Fruit fly (Drosophila melanogaster) whole organism, embryonic: ENCODE data around the gene Cdc42.

Experiments
- BtbVII ChIP-seq: fragments of 200-800 bp; sonication (Bioruptor generic); optimal IDR thresholded peaks from 3 replicates; lab custom pipeline; 2017; ENCODE audit warnings: missing biosample characterization, mild to moderate bottlenecking, missing genetic modification characterization
- CG11085 ChIP-seq: fragments of 200-800 bp; sonication (Bioruptor generic); IDR thresholded peaks from 2 replicates; pipeline ENCODE4 v1.3.6; 2022; ENCODE audit warnings: missing biosample characterization, missing genetic modification characterization
- CG12071 ChIP-seq: fragments of 200-800 bp; sonication (Bioruptor generic); optimal IDR thresholded peaks from 3 replicates; lab custom pipeline; 2018; ENCODE audit warnings: missing biosample characterization, mild to moderate bottlenecking, missing genetic modification characterization
- CG1529 ChIP-seq: fragments of 200-800 bp; sonication (Bioruptor generic); optimal IDR thresholded peaks from 3 replicates; lab custom pipeline; 2018; ENCODE audit warnings: missing biosample characterization, missing genetic modification characterization
- CG17361 ChIP-seq: fragments of 200-800 bp; sonication (Bioruptor generic); IDR thresholded peaks from 3 replicates; pipeline ENCODE4 v1.3.6; 2022; ENCODE audit warnings: missing biosample characterization, missing genetic modification characterization
- CG18599 ChIP-seq: fragments of 200-800 bp; sonication (Bioruptor generic); optimal IDR thresholded peaks from 3 replicates; lab custom pipeline; 2017; ENCODE audit warnings: missing biosample characterization, missing genetic modification characterization, mild to moderate bottlenecking, moderate library complexity, missing genetic modification reagents
- CG2889 ChIP-seq: fragments of 200-800 bp; sonication (Bioruptor generic); IDR thresholded peaks from 3 replicates; pipeline ENCODE4 v1.3.6; 2022; ENCODE audit warnings: missing biosample characterization, missing genetic modification characterization
- CG31365 ChIP-seq: fragments of 200-800 bp; sonication (Bioruptor generic); optimal IDR thresholded peaks from 2 replicates; lab custom pipeline; 2018; ENCODE audit warnings: missing biosample characterization, mild to moderate bottlenecking, missing genetic modification characterization
- CG43689 ChIP-seq: fragments of 200-800 bp; sonication (Bioruptor generic); IDR thresholded peaks from 2 replicates; pipeline ENCODE4 v1.3.6; 2022; ENCODE audit warnings: missing biosample characterization, missing genetic modification characterization
- CG6765 ChIP-seq: fragments of 200-800 bp; sonication (Bioruptor generic); optimal IDR thresholded peaks from 3 replicates; lab custom pipeline; 2017; ENCODE audit warnings: missing biosample characterization, mild to moderate bottlenecking, missing genetic modification characterization
- CG7271 ChIP-seq: fragments of 200-800 bp; sonication (Bioruptor generic); optimal IDR thresholded peaks from 2 replicates; lab custom pipeline; 2018; ENCODE audit warnings: missing biosample characterization, mild to moderate bottlenecking, missing genetic modification characterization, moderate library complexity
- CG7963 ChIP-seq: fragments of 200-800 bp; sonication (Bioruptor generic); IDR thresholded peaks from 3 replicates; pipeline ENCODE4 v1.3.6; 2022; ENCODE audit warnings: missing biosample characterization, missing genetic modification characterization; ENCODE audit not compliant: partially characterized antibody
- CG8281 ChIP-seq: fragments of 200-800 bp; sonication (Bioruptor generic); optimal IDR thresholded peaks from 2 replicates; lab custom pipeline; 2018; ENCODE audit warnings: missing biosample characterization, mild to moderate bottlenecking, missing genetic modification characterization, moderate library complexity
- CG8359 ChIP-seq: fragments of 200-800 bp; sonication (Bioruptor generic); optimal IDR thresholded peaks from 2 replicates; lab custom pipeline; 2017; ENCODE audit warnings: missing biosample characterization, mild to moderate bottlenecking, missing genetic modification characterization, borderline replicate concordance
- CG9932 ChIP-seq: fragments of 200-800 bp; sonication (Bioruptor generic); IDR thresholded peaks from 2 replicates; pipeline ENCODE4 v1.3.6; 2022; ENCODE audit warnings: missing biosample characterization, missing genetic modification characterization
- D19B ChIP-seq: fragments of 200-800 bp; sonication (Bioruptor generic); optimal IDR thresholded peaks from 2 replicates; lab custom pipeline; 2017; ENCODE audit warnings: missing biosample characterization, mild to moderate bottlenecking, missing genetic modification characterization
- Doc3 ChIP-seq: fragments of 200-800 bp; sonication (Bioruptor generic); IDR thresholded peaks from 3 replicates; pipeline ENCODE4 v1.3.6; 2022; ENCODE audit warnings: missing biosample characterization, missing genetic modification characterization; ENCODE audit not compliant: partially characterized antibody
- Dp ChIP-seq: fragments of 200-800 bp; sonication (Bioruptor generic); optimal IDR thresholded peaks from 2 replicates; lab custom pipeline; 2018; ENCODE audit warnings: missing biosample characterization, mild to moderate bottlenecking, missing genetic modification characterization, moderate library complexity
- Elba2 ChIP-seq: fragments of 200-800 bp; sonication (Bioruptor generic); optimal IDR thresholded peaks from 3 replicates; lab custom pipeline; 2016; ENCODE audit warnings: missing biosample characterization, missing genetic modification characterization
- Fer2 ChIP-seq: fragments of 200-800 bp; sonication (Bioruptor generic); optimal IDR thresholded peaks from 2 replicates; lab custom pipeline; 2018; ENCODE audit warnings: missing biosample characterization, mild to moderate bottlenecking, missing genetic modification characterization, moderate library complexity
- Hr78 ChIP-seq, 2 experiments: fragments of 200-800 bp in 1 of 2; fragments of >200 bp in 1 of 2; sonication (Bioruptor generic) in 1 of 2; optimal IDR thresholded peaks; 2 replicates each; lab custom pipeline; 2017 to 2019; ENCODE audit warnings: missing biosample characterization in 2 of 2, missing genetic modification characterization in 2 of 2, mild to moderate bottlenecking in 1 of 2, moderate library complexity in 1 of 2
- Lim3 ChIP-seq: fragments of 200-800 bp; sonication (Bioruptor generic); IDR thresholded peaks from 2 replicates; pipeline ENCODE4 v1.3.6; 2022; ENCODE audit warnings: missing biosample characterization, missing genetic modification characterization
- MTF-1 ChIP-seq: fragments of 200-800 bp; sonication (Bioruptor generic); optimal IDR thresholded peaks from 2 replicates; lab custom pipeline; 2018; ENCODE audit warnings: missing biosample characterization, mild to moderate bottlenecking, missing genetic modification characterization, borderline replicate concordance
- NFAT ChIP-seq: fragments of 200-800 bp; sonication (Bioruptor generic); IDR thresholded peaks from 2 replicates; pipeline ENCODE4 v1.3.6; 2022; ENCODE audit warnings: missing biosample characterization, missing genetic modification characterization
- Scr ChIP-seq: fragments of 200-800 bp; sonication (Bioruptor generic); IDR thresholded peaks from 2 replicates; pipeline ENCODE4 v1.3.6; 2022; ENCODE audit warnings: missing biosample characterization, missing genetic modification characterization; ENCODE audit not compliant: partially characterized antibody
- TFAM ChIP-seq: fragments of 200-800 bp; sonication (Bioruptor generic); optimal IDR thresholded peaks from 2 replicates; lab custom pipeline; 2017; ENCODE audit warnings: missing biosample characterization, missing genetic modification characterization, inconsistent platforms
- Trl ChIP-seq, 3 experiments: fragments of >200 bp in 2 of 3; fragments of 200-800 bp in 1 of 3; sonication (Bioruptor generic) in 1 of 3; optimal IDR thresholded peaks; 2 replicates in 1 of 3; 3 replicates in 2 of 3; lab custom pipeline; 2016 to 2017; ENCODE audit warnings: missing biosample characterization in 1 of 3, missing genetic modification characterization in 1 of 3
- Usf ChIP-seq: fragments of 200-800 bp; sonication (Bioruptor generic); optimal IDR thresholded peaks from 2 replicates; lab custom pipeline; 2017; ENCODE audit warnings: missing genotype, missing biosample characterization, missing genetic modification characterization
- ara ChIP-seq: fragments of 200-800 bp; sonication (Bioruptor generic); IDR thresholded peaks from 2 replicates; pipeline ENCODE4 v1.3.6; 2022; ENCODE audit warnings: missing biosample characterization, missing genetic modification characterization
- ase ChIP-seq: fragments of 200-800 bp; sonication (Bioruptor generic); IDR thresholded peaks from 3 replicates; pipeline ENCODE4 v1.3.6; 2022; ENCODE audit warnings: missing biosample characterization, missing genetic modification characterization
- cato ChIP-seq: fragments of 200-800 bp; sonication (Bioruptor generic); optimal IDR thresholded peaks from 2 replicates; lab custom pipeline; 2016; ENCODE audit warnings: missing biosample characterization, missing genetic modification characterization, borderline replicate concordance
- chif ChIP-seq, 2 experiments: fragments of 200-800 bp; sonication (Bioruptor generic); optimal IDR thresholded peaks; 3 replicates each; lab custom pipeline; 2016; ENCODE audit warnings: missing biosample characterization in 2 of 2, missing genetic modification characterization in 2 of 2
- crol ChIP-seq: fragments of 200-800 bp; sonication (Bioruptor generic); IDR thresholded peaks from 2 replicates; pipeline ENCODE4 v1.3.6; 2022; ENCODE audit warnings: missing biosample characterization, missing genetic modification characterization
- cwo ChIP-seq: fragments of 200-800 bp; sonication (Bioruptor generic); optimal IDR thresholded peaks from 3 replicates; lab custom pipeline; 2017; ENCODE audit warnings: missing biosample characterization, missing genetic modification characterization, mild to moderate bottlenecking, moderate library complexity, missing genetic modification reagents
- danr ChIP-seq: fragments of 200-800 bp; sonication (Bioruptor generic); IDR thresholded peaks from 2 replicates; pipeline ENCODE4 v1.3.6; 2022; ENCODE audit warnings: missing biosample characterization, missing genetic modification characterization
- gsb-n ChIP-seq: fragments of 200-800 bp; sonication (Bioruptor generic); optimal IDR thresholded peaks from 3 replicates; lab custom pipeline; 2018; ENCODE audit warnings: missing biosample characterization, mild to moderate bottlenecking, missing genetic modification characterization
- hbn ChIP-seq: fragments of 200-800 bp; sonication (Bioruptor generic); IDR thresholded peaks from 2 replicates; pipeline ENCODE4 v1.3.6; 2022; ENCODE audit warnings: missing biosample characterization, missing genetic modification characterization; ENCODE audit not compliant: partially characterized antibody
- inv ChIP-seq: fragments of 200-800 bp; sonication (Bioruptor generic); IDR thresholded peaks from 2 replicates; pipeline ENCODE4 v1.3.6; 2022; ENCODE audit warnings: missing biosample characterization, missing genetic modification characterization; ENCODE audit not compliant: partially characterized antibody
- jumu ChIP-seq: fragments of 200-800 bp; sonication (Bioruptor generic); optimal IDR thresholded peaks from 3 replicates; lab custom pipeline; 2016; ENCODE audit warnings: missing biosample characterization, missing genetic modification characterization
- maf-S ChIP-seq: fragments of 200-800 bp; sonication (Bioruptor generic); optimal IDR thresholded peaks from 2 replicates; lab custom pipeline; 2016; ENCODE audit warnings: missing biosample characterization, missing genetic modification characterization
- nerfin-2 ChIP-seq: fragments of 200-800 bp; sonication (Bioruptor generic); IDR thresholded peaks from 2 replicates; pipeline ENCODE4 v1.3.6; 2022; ENCODE audit warnings: missing biosample characterization, missing genetic modification characterization; ENCODE audit not compliant: partially characterized antibody
- pb ChIP-seq: fragments of 200-800 bp; sonication (Bioruptor generic); optimal IDR thresholded peaks from 3 replicates; lab custom pipeline; 2016; ENCODE audit warnings: missing biosample characterization, missing genetic modification characterization
- ranshi ChIP-seq: fragments of 200-800 bp; sonication (Bioruptor generic); IDR thresholded peaks from 2 replicates; pipeline ENCODE4 v1.3.6; 2022; ENCODE audit warnings: missing biosample characterization, missing genetic modification characterization
- ro ChIP-seq: fragments of 200-800 bp; sonication (Bioruptor generic); IDR thresholded peaks from 2 replicates; pipeline ENCODE4 v1.3.6; 2022; ENCODE audit warnings: missing biosample characterization, missing genetic modification characterization
- sc ChIP-seq, 3 experiments: fragments of >200 bp in 2 of 3; fragments of 200-800 bp in 1 of 3; sonication (Bioruptor generic) in 1 of 3; optimal IDR thresholded peaks; 2 replicates in 2 of 3; 3 replicates in 1 of 3; lab custom pipeline; 2017; ENCODE audit warnings: mild to moderate bottlenecking in 1 of 3, missing biosample characterization in 1 of 3, missing genetic modification characterization in 1 of 3, missing genetic modification reagents in 1 of 3
- scrt ChIP-seq: fragments of 200-800 bp; sonication (Bioruptor generic); optimal IDR thresholded peaks from 2 replicates; lab custom pipeline; 2018; ENCODE audit warnings: missing biosample characterization, mild to moderate bottlenecking, missing genetic modification characterization, moderate library complexity
- wek ChIP-seq: fragments of 200-800 bp; sonication (Bioruptor generic); optimal IDR thresholded peaks from 3 replicates; lab custom pipeline; 2018; ENCODE audit warnings: missing biosample characterization, mild to moderate bottlenecking, missing genetic modification characterization, moderate library complexity
- zfh1 ChIP-seq: fragments of 200-800 bp; sonication (Bioruptor generic); IDR thresholded peaks from 3 replicates; pipeline ENCODE4 v1.3.6; 2022; ENCODE audit warnings: missing biosample characterization, missing genetic modification characterization

Gene Cdc42

dm6 chrX:19663196-19663858, 33.6 kb upstream of the Cdc42 start (continued):
- TF ChIP-seq chif (GFP tag; optimal IDR thresholded peaks at IDR 0.05; lab: Kevin White, UChicago) (peak in 1 of 2 experiments; percentile 3), Usf (peak; percentile 41), ro (no peak), ara (GFP tag; lab: Robert Waterston, UW) (no peak), CG18599 (GFP tag; lab: Kevin White, UChicago) (peak; percentile 52), nerfin-2 (no peak), cwo (GFP tag; lab: Kevin White, UChicago) (peak; percentile 47), Hr78 (GFP tag; optimal IDR thresholded peaks at IDR 0.05; lab: Kevin White, UChicago) (no peak), CG9932 (GFP tag; lab: Robert Waterston, UW) (0 out of 2 replicates have a peak, but pooled peaks have one; percentile 4), CG17361 (GFP tag; lab: Robert Waterston, UW) (peak; percentile 61; the same call in 2 of the 3 replicates), CG2889 (GFP tag; lab: Robert Waterston, UW) (no peak), inv (GFP tag; lab: Robert Waterston, UW) (no peak), CG6765 (GFP tag; lab: Kevin White, UChicago) (peak; percentile 42), Elba2 (GFP tag; lab: Kevin White, UChicago) (no peak), zfh1 (GFP tag; lab: Robert Waterston, UW) (no peak), Lim3 (no peak), Scr (no peak), MTF-1 (no peak), Fer2 (tag; lab: Kevin White, UChicago) (no peak), Dp (GFP tag; lab: Kevin White, UChicago) (no peak), TFAM (no peak), CG7963 (GFP tag; lab: Robert Waterston, UW) (no peak), CG31365 (tag; lab: Kevin White, UChicago) (no peak), jumu (GFP tag; lab: Kevin White, UChicago) (no peak), ase (GFP tag; lab: Robert Waterston, UW) (no peak), CG1529 (peak; percentile 55), pb (no peak), wek (GFP tag; lab: Kevin White, UChicago) (no peak), hbn (no peak), CG11085 (GFP tag; lab: Robert Waterston, UW) (no peak), Trl (optimal IDR thresholded peaks at IDR 0.05; lab: Kevin White, UChicago) (peak in 1 of 2 experiments; percentile 43), Trl (GFP tag; optimal IDR thresholded peaks at IDR 0.05; lab: Kevin White, UChicago) (no peak), NFAT (GFP tag; lab: Robert Waterston, UW) (no peak), CG8359 (GFP tag; lab: Kevin White, UChicago) (no peak), gsb-n (tag; lab: Kevin White, UChicago) (no peak), CG12071 (GFP tag; lab: Kevin White, UChicago) (no peak), CG7271 (tag; lab: Kevin White, UChicago) (no peak), maf-S (GFP tag; lab: Kevin White, UChicago) (no peak), ranshi (GFP tag; lab: Robert Waterston, UW) (0 out of 2 replicates have a peak, but pooled peaks have one; percentile 28), CG43689 (GFP tag; lab: Robert Waterston, UW) (no peak), Doc3 (no peak), scrt (no peak), sc (optimal IDR thresholded peaks at IDR 0.05; lab: Kevin White, UChicago) (no peak), sc (GFP tag; optimal IDR thresholded peaks at IDR 0.05; lab: Kevin White, UChicago) (peak; percentile 24), cato (GFP tag; lab: Kevin White, UChicago) (peak; percentile 29), crol (GFP tag; lab: Robert Waterston, UW) (no peak), BtbVII (GFP tag; lab: Kevin White, UChicago) (peak; percentile 5), danr (GFP tag; lab: Robert Waterston, UW) (no peak), CG8281 (tag; lab: Kevin White, UChicago) (no peak), D19B (peak; percentile 32)
